Fruit fly (Drosophila melanogaster) whole organism, prepupa: ENCODE measurements around the gene CG10038.

Source experiments
- Blimp-1 ChIP-seq: fragments of 200-800 bp; sonication (Bioruptor generic); optimal IDR thresholded peaks from 3 replicates; lab custom pipeline; 2017; ENCODE audit warnings: missing biosample characterization, missing genetic modification characterization, mild to moderate bottlenecking, moderate library complexity, missing genetic modification reagents
- CG10631 ChIP-seq: fragments of 200-800 bp; sonication (Bioruptor generic); optimal IDR thresholded peaks from 2 replicates; lab custom pipeline; 2016; ENCODE audit warnings: missing biosample characterization, missing genetic modification characterization
- CG10669 ChIP-seq: fragments of 200-800 bp; sonication (Bioruptor generic); optimal IDR thresholded peaks from 3 replicates; lab custom pipeline; 2018; ENCODE audit warnings: missing biosample characterization, mild to moderate bottlenecking, missing genetic modification characterization, moderate library complexity
- CG11294 ChIP-seq: fragments of 200-800 bp; sonication (Bioruptor generic); IDR thresholded peaks from 2 replicates; pipeline ENCODE4 v1.3.6; 2022; ENCODE audit warnings: missing biosample characterization, missing genetic modification characterization
- CG11762 ChIP-seq: fragments of 200-800 bp; sonication (Bioruptor generic); optimal IDR thresholded peaks from 3 replicates; lab custom pipeline; 2016; ENCODE audit warnings: missing biosample characterization, missing genetic modification characterization; ENCODE audit not compliant: insufficient read depth
- CG11902 ChIP-seq: fragments of 200-800 bp; sonication (Bioruptor generic); optimal IDR thresholded peaks from 3 replicates; lab custom pipeline; 2016; ENCODE audit warnings: missing biosample characterization, missing genetic modification characterization
- CG15336 ChIP-seq: fragments of 200-800 bp; sonication (Bioruptor generic); IDR thresholded peaks from 2 replicates; pipeline ENCODE4 v1.3.6; 2022; ENCODE audit warnings: missing biosample characterization, missing genetic modification characterization
- CG1621 ChIP-seq: fragments of 200-800 bp; sonication (Bioruptor generic); optimal IDR thresholded peaks from 3 replicates; lab custom pipeline; 2018; ENCODE audit warnings: missing biosample characterization, mild to moderate bottlenecking, missing genetic modification characterization
- CG31627 ChIP-seq: fragments of 200-800 bp; sonication (Bioruptor generic); optimal IDR thresholded peaks from 3 replicates; lab custom pipeline; 2016; ENCODE audit warnings: missing biosample characterization, missing genetic modification characterization
- CG3919 ChIP-seq: fragments of 200-800 bp; sonication (Bioruptor generic); optimal IDR thresholded peaks from 3 replicates; lab custom pipeline; 2016; ENCODE audit warnings: missing biosample characterization, missing genetic modification characterization
- CG6792 ChIP-seq: fragments of 200-800 bp; sonication (Bioruptor generic); optimal IDR thresholded peaks from 3 replicates; lab custom pipeline; 2016; ENCODE audit warnings: missing biosample characterization, missing genetic modification characterization
- CG6854 ChIP-seq: fragments of 200-800 bp; sonication (Bioruptor generic); optimal IDR thresholded peaks from 2 replicates; lab custom pipeline; 2017; ENCODE audit warnings: missing biosample characterization, mild to moderate bottlenecking, missing genetic modification characterization
- CG7368 ChIP-seq: fragments of 200-800 bp; sonication (Bioruptor generic); optimal IDR thresholded peaks from 3 replicates; lab custom pipeline; 2016; ENCODE audit warnings: missing biosample characterization, missing genetic modification characterization
- CG8632 ChIP-seq: fragments of 200-800 bp; sonication (Bioruptor generic); optimal IDR thresholded peaks from 3 replicates; lab custom pipeline; 2016; ENCODE audit warnings: missing biosample characterization, missing genetic modification characterization
- Eip75B ChIP-seq: fragments of 200-800 bp; sonication (Bioruptor generic); optimal IDR thresholded peaks from 3 replicates; lab custom pipeline; 2016; ENCODE audit warnings: missing biosample characterization, missing genetic modification characterization
- Eip78C ChIP-seq: fragments of 200-800 bp; sonication (Bioruptor generic); peaks from one replicate; lab custom pipeline; 2016; ENCODE audit warnings: missing biosample characterization, missing genetic modification characterization
- Ets96B ChIP-seq: fragments of 200-800 bp; optimal IDR thresholded peaks from 2 replicates; lab custom pipeline; 2019; ENCODE audit warnings: missing biosample characterization, mild to moderate bottlenecking, missing genetic modification characterization, moderate library complexity
- Hr38 ChIP-seq: sonication (Bioruptor generic); optimal IDR thresholded peaks from 2 replicates; lab custom pipeline; 2016; ENCODE audit warnings: missing biosample characterization, missing genetic modification characterization
- Hr4 ChIP-seq: fragments of 200-800 bp; sonication (Bioruptor generic); optimal IDR thresholded peaks from 3 replicates; lab custom pipeline; 2016; ENCODE audit warnings: missing biosample characterization, missing genetic modification characterization
- Lpt ChIP-seq: fragments of 200-800 bp; sonication (Bioruptor generic); optimal IDR thresholded peaks from 3 replicates; lab custom pipeline; 2016; ENCODE audit warnings: missing biosample characterization, missing genetic modification characterization
- Sox102F ChIP-seq: fragments of 200-800 bp; sonication (Bioruptor generic); optimal IDR thresholded peaks from 2 replicates; lab custom pipeline; 2016; ENCODE audit warnings: missing biosample characterization, mild to moderate bottlenecking, missing genetic modification characterization
- Sox14 ChIP-seq: fragments of 200-800 bp; sonication (Bioruptor generic); optimal IDR thresholded peaks from 3 replicates; lab custom pipeline; 2016; ENCODE audit warnings: missing biosample characterization, missing genetic modification characterization
- achi ChIP-seq: fragments of 200-800 bp; sonication (Bioruptor generic); optimal IDR thresholded peaks from 3 replicates; lab custom pipeline; 2016; ENCODE audit warnings: missing biosample characterization, missing genetic modification characterization
- cyc ChIP-seq: fragments of 200-800 bp; sonication (Bioruptor generic); optimal IDR thresholded peaks from 3 replicates; lab custom pipeline; 2016; ENCODE audit warnings: missing biosample characterization, missing genetic modification characterization
- dac ChIP-seq: fragments of 200-800 bp; sonication (Bioruptor generic); optimal IDR thresholded peaks from 2 replicates; lab custom pipeline; 2017; ENCODE audit warnings: missing biosample characterization, mild to moderate bottlenecking, missing genetic modification characterization
- dsx ChIP-seq: fragments of 200-800 bp; optimal IDR thresholded peaks from 3 replicates; lab custom pipeline; 2019; ENCODE audit warnings: missing biosample characterization, mild to moderate bottlenecking, missing genetic modification characterization, moderate library complexity; ENCODE audit not compliant: poor library complexity, severe bottlenecking
- eg ChIP-seq: fragments of 200-800 bp; sonication (Bioruptor generic); IDR thresholded peaks from 3 replicates; pipeline ENCODE4 v1.3.6; 2022; ENCODE audit warnings: missing biosample characterization, missing genetic modification characterization
- esn ChIP-seq: fragments of 200-800 bp; sonication (Bioruptor generic); optimal IDR thresholded peaks from 2 replicates; lab custom pipeline; 2016; ENCODE audit warnings: missing biosample characterization, mild to moderate bottlenecking, missing genetic modification characterization, moderate library complexity
- net ChIP-seq: fragments of 200-800 bp; sonication (Bioruptor generic); optimal IDR thresholded peaks from 3 replicates; lab custom pipeline; 2016; ENCODE audit warnings: missing biosample characterization, missing genetic modification characterization
- pdm3 ChIP-seq: fragments of 200-800 bp; sonication (Bioruptor generic); optimal IDR thresholded peaks from 3 replicates; lab custom pipeline; 2016; ENCODE audit warnings: missing biosample characterization, missing genetic modification characterization
- salr ChIP-seq, 2 experiments: fragments of 200-800 bp; sonication (Bioruptor generic); optimal IDR thresholded peaks; 3 replicates each; lab custom pipeline; 2016 to 2018; ENCODE audit warnings: missing biosample characterization in 2 of 2, missing genetic modification characterization in 2 of 2, mild to moderate bottlenecking in 1 of 2
- spab ChIP-seq: fragments of 200-800 bp; sonication (Bioruptor generic); optimal IDR thresholded peaks from 2 replicates; lab custom pipeline; 2017; ENCODE audit warnings: missing biosample characterization, mild to moderate bottlenecking, missing genetic modification characterization, missing genetic modification reagents
- ss ChIP-seq, 2 experiments: fragments of 200-800 bp; sonication (Bioruptor generic); optimal IDR thresholded peaks; 2 replicates in 1 of 2; 3 replicates in 1 of 2; lab custom pipeline; 2017 to 2018; ENCODE audit warnings: mild to moderate bottlenecking in 2 of 2, missing biosample characterization in 2 of 2, missing genetic modification characterization in 2 of 2, moderate library complexity in 1 of 2
- topi ChIP-seq: fragments of 200-800 bp; sonication (Bioruptor generic); optimal IDR thresholded peaks from 3 replicates; lab custom pipeline; 2016; ENCODE audit warnings: missing biosample characterization, missing genetic modification characterization
- vri ChIP-seq: fragments of 200-800 bp; sonication (Bioruptor generic); optimal IDR thresholded peaks from 3 replicates; lab custom pipeline; 2016; ENCODE audit warnings: missing biosample characterization, mild to moderate bottlenecking, missing genetic modification characterization

Gene CG10038

DNA sequence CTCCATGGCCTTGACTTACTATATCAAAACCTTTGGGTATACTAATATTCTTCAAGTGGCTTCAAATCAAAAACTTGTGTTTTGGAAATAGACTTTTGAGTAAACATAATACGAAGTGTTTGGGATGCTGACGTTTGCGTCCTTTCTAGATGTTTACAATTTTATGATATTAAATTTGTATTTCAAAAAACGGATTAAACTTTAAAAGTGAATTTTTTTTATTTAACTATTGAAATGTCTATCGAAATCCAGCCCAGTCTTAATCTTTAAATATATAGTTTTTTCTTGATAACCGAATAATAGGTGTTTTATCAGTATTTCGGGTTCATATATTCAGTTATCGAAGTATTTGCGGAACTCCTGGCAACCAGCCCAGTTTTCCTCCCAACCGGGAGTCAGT is 14.1 kb upstream of the CG10038 start, which contains the start of gene Tim17a1:
Tim17a1 (minus strand) TSS at position 101 of the 400 bp plus-strand sequence.
- TF ChIP-seq Hr38 (GFP tag; lab: Kevin White, UChicago) (no peak), vri (GFP tag; lab: Kevin White, UChicago) (no peak), achi (GFP tag; lab: Kevin White, UChicago) (no peak), CG7368 (GFP tag; lab: Kevin White, UChicago) (no peak), Lpt (GFP tag; lab: Kevin White, UChicago) (no peak), CG6792 (GFP tag; lab: Kevin White, UChicago) (no peak), spab (GFP tag; lab: Kevin White, UChicago) (no peak), CG11294 (no peak)

DNA sequence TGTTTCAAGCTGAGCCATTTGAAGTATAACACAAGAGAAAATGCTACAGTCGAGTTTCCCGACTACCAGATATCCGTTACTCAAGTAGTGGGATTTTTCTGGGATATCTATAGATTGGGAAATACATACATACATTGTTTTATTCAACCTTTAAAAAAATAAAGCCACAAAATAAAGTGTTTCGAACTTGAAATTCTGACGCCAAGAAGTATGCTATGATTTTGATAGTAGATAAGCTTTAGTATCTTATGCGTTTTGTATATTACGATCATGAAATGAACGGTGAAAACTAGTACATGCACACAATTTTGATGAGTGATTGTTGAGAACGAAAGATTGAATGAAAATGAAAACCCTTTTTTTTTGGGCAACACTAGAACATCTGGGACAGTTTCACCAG is 13.1 kb upstream of the CG10038 start:
- peak; percentile 50 for TF ChIP-seq dsx (GFP tag; lab: Kevin White, UChicago)
- TF ChIP-seq net (GFP tag; lab: Kevin White, UChicago), result no peak

DNA sequence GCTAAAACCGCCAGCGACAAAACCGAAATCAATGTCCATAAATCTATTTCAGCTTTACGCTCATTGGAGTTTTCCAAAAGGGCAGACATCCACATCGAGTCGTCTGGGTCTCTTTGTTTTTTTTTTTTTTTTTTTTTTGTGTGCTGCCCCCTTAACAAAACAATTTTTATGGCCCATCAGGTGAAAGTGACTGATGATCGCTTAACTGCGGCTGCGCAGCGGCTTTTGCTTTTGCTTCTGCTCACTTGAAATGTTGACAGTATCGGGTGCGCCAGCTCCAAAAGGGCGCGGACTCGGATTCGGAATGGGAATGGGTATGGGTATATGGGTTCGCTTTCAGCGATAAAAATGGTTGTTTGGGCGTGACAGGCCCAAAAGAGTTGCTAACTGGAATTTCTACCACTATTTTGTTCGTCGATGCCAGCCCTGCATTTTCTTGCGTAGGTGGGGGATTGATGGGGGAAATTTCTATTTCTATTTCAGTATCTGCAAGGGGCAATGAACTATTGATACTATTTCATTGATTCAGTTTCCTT is 11.6 kb upstream of the CG10038 start:
- TF ChIP-seq vri (GFP tag; lab: Kevin White, UChicago), result no peak
- no peak for TF ChIP-seq CG8632
- TF ChIP-seq CG1621 (tag; lab: Kevin White, UChicago), result no peak
- TF ChIP-seq CG3919 (GFP tag; lab: Kevin White, UChicago), result no peak
- no peak for TF ChIP-seq Hr4 (GFP tag; lab: Kevin White, UChicago)
- no peak for TF ChIP-seq dac (GFP tag; lab: Kevin White, UChicago)
- TF ChIP-seq CG10631 (GFP tag; lab: Kevin White, UChicago), result no peak
- no peak for TF ChIP-seq Sox14
- TF ChIP-seq CG10669 (GFP tag; lab: Kevin White, UChicago), result no peak
- TF ChIP-seq topi, result no peak
- no peak for TF ChIP-seq Hr38 (GFP tag; lab: Kevin White, UChicago)
- TF ChIP-seq Eip75B, result no peak
- no peak for TF ChIP-seq Ets96B (tag; lab: Kevin White, UChicago)
- TF ChIP-seq spab (GFP tag; lab: Kevin White, UChicago), result no peak
- no peak for TF ChIP-seq CG11902 (GFP tag; lab: Kevin White, UChicago)

DNA sequence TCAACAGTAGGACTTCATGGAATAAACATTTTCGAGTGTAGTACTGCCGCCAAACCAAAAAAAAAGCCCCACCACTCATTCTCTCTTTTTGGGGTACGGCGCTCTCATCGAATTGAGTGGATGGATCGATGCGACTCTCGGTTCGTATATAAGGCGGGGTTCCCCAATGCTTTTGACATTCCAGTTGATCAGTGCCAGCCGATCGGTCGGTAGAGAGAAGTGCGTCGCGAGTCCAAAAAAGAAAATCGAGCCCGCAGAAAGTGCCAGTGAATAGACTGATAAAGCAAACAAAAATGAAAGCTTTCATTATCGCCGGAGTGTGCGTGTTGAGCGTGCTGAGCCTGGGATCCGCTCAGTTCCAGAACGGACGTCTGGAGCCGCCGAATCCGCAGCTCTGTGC is 9.4 kb upstream of the CG10038 start, which contains the start of gene CG4115:
CG4115 (plus strand) TSS at position 172 of the 400 bp plus-strand sequence.
- TF ChIP-seq pdm3 (no peak), CG15336 (GFP tag; lab: Robert Waterston, UW) (no peak), CG11902 (GFP tag; lab: Kevin White, UChicago) (no peak), salr (GFP tag; optimal IDR thresholded peaks at IDR 0.05; lab: Kevin White, UChicago) (no peak), CG11762 (no peak), Sox102F (GFP tag; lab: Kevin White, UChicago) (no peak), Blimp-1 (GFP tag; lab: Kevin White, UChicago) (peak; percentile 75), CG7368 (GFP tag; lab: Kevin White, UChicago) (no peak), Hr4 (GFP tag; lab: Kevin White, UChicago) (no peak), CG6854 (GFP tag; lab: Kevin White, UChicago) (peak; percentile 26), eg (GFP tag; lab: Robert Waterston, UW) (no peak), Eip78C (peak; percentile 57), Hr38 (GFP tag; lab: Kevin White, UChicago) (no peak), ss (GFP tag; optimal IDR thresholded peaks at IDR 0.05; lab: Kevin White, UChicago) (no peak), CG3919 (GFP tag; lab: Kevin White, UChicago) (peak; percentile 1), CG11294 (no peak)

DNA sequence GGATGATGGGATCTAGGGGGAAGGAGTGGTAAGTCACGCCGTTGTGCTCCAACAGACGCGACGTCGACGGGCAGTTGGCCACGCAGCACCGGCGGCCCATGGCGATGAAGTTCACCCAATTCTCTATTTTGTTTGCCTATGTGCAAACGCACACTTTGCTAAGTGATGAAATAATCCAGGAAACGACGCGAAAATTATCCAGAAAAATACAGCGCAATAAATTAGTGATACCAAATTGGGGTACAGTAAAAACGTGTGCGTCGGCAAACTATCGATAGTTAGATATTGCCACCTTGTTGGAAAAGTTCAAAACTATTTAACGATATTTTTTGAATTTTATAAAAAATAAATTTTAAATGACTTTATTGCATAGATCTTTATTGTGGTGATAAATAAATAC is 5.6 kb upstream of the CG10038 start, which contains the start of gene MBD-R2:
MBD-R2 (minus strand) TSS at position 222 of the 400 bp plus-strand sequence.
- TF ChIP-seq cyc (GFP tag; lab: Kevin White, UChicago) (no peak), esn (GFP tag; lab: Kevin White, UChicago) (peak; percentile 8), CG10669 (GFP tag; lab: Kevin White, UChicago) (no peak), CG31627 (GFP tag; lab: Kevin White, UChicago) (no peak)
